Fruit fly (Drosophila melanogaster): ENCODE data around the gene mrn.
A peak's percentile ranks its signal among the peaks of the same experiment; 100 is the strongest.

Gene mrn

DNA sequence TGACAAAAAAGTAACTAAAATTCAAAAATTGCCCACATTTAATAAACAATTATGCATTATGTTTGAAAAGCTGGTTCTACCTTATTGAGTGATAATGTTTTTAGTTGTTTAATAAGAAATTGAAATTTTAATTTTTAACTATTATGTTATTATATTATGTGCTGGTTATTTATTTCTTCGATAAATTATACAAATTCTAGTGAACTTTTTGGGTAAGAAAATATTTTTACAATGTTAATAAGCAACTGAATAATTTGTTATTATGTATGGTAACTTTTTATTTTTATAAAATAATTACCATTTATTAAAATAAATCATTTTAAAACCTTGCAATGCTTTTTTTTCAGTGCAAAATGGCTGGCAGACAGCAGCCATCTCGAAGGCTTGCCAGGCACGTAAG lies 36.2 kb upstream of the mrn start (continued):
- TF ChIP-seq grau (tag; optimal IDR thresholded peaks at IDR 0.05), result peak; percentile 50
- no peak for TF ChIP-seq Dfd (GFP tag; optimal IDR thresholded peaks at IDR 0.05)
- peak in 1 of 2 experiments; percentile 44 for TF ChIP-seq Hr51 (GFP tag; optimal IDR thresholded peaks at IDR 0.05)
- TF ChIP-seq row (GFP tag; IDR thresholded peaks at IDR 0.05), result no peak
- TF ChIP-seq CG12391 (tag; optimal IDR thresholded peaks at IDR 0.05), result peak; percentile 30
- peak; percentile 31 for TF ChIP-seq CG1233 (GFP tag; optimal IDR thresholded peaks at IDR 0.05)
- TF ChIP-seq Nf-YC (tag; optimal IDR thresholded peaks at IDR 0.05), result peak; percentile 16
- TF ChIP-seq dmrt99B (tag; optimal IDR thresholded peaks at IDR 0.05), result peak; percentile 27
- TF ChIP-seq Dad (GFP tag; optimal IDR thresholded peaks at IDR 0.05), result no peak
- TF ChIP-seq CG9215 (GFP tag; IDR thresholded peaks at IDR 0.05), result no peak
- TF ChIP-seq zf30C (GFP tag; optimal IDR thresholded peaks at IDR 0.05), result no peak
- no peak for TF ChIP-seq Nf-YB (GFP tag; optimal IDR thresholded peaks at IDR 0.05)
- TF ChIP-seq nmo (GFP tag; optimal IDR thresholded peaks at IDR 0.05), result peak; percentile 14
- TF ChIP-seq Hey (tag; optimal IDR thresholded peaks at IDR 0.05), result no peak
- TF ChIP-seq sens (GFP tag), result no peak
- TF ChIP-seq phol (tag; optimal IDR thresholded peaks at IDR 0.05), result peak; percentile 19
- peak; percentile 59; the same call in 1 of the 3 replicates for TF ChIP-seq CG17361 (GFP tag; IDR thresholded peaks at IDR 0.05)
- TF ChIP-seq Meics (GFP tag; optimal IDR thresholded peaks at IDR 0.05), result peak; percentile 55
- TF ChIP-seq Oli (tag; optimal IDR thresholded peaks at IDR 0.05), result peak; percentile 6
- TF ChIP-seq CG9727 (GFP tag; optimal IDR thresholded peaks at IDR 0.05), result peak; percentile 39
- TF ChIP-seq CG12659 (GFP tag; optimal IDR thresholded peaks at IDR 0.05), result peak; percentile 17
- no peak for TF ChIP-seq CG2889 (GFP tag; IDR thresholded peaks at IDR 0.05)
- no peak for TF ChIP-seq CG13894 (tag; optimal IDR thresholded peaks at IDR 0.05)
- TF ChIP-seq CoRest (tag; optimal IDR thresholded peaks at IDR 0.05), result peak; percentile 46
- peak; percentile 44 for TF ChIP-seq CG7839 (tag; optimal IDR thresholded peaks at IDR 0.05)
- no peak for TF ChIP-seq CG34376 (GFP tag; optimal IDR thresholded peaks at IDR 0.05)
- TF ChIP-seq abd-A (tag; optimal IDR thresholded peaks at IDR 0.05), result no peak
- no peak for TF ChIP-seq CG6654 (GFP tag; optimal IDR thresholded peaks at IDR 0.05)

DNA sequence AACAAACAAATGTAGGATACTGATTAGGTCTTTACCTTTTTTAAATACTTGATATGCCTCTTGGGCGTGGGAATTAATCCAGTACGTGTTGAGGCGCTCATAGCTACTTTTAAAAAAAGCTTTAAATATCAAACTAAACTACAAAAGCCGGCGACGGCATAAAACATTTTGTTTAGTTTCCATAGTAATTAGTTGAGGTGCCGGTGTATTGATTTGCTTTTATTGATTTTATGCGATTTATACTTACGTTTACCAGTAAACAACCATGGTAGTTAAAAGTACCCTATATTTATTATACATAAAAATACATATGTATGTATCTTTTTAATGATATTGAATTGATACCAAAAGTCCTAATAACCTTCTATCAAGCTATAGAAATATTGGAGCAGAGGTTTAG lies 32.4 kb upstream of the mrn start, which contains the start of gene CG13449:
Gene CG13449 (minus strand): TSS at position 101 of the 400 bp plus-strand sequence.
- TF ChIP-seq Dp (GFP tag; optimal IDR thresholded peaks at IDR 0.05), result no peak
- TF ChIP-seq pum (GFP tag; optimal IDR thresholded peaks at IDR 0.05), result no peak
- TF ChIP-seq CG43689 (GFP tag; IDR thresholded peaks at IDR 0.05), result no peak
- TF ChIP-seq dm (GFP tag; optimal IDR thresholded peaks at IDR 0.05), result no peak
- no peak for TF ChIP-seq CG11723 (GFP tag; optimal IDR thresholded peaks at IDR 0.05)
- no peak for TF ChIP-seq CG2712 (tag; optimal IDR thresholded peaks at IDR 0.05)
- TF ChIP-seq br (optimal IDR thresholded peaks at IDR 0.05), result no peak

DNA sequence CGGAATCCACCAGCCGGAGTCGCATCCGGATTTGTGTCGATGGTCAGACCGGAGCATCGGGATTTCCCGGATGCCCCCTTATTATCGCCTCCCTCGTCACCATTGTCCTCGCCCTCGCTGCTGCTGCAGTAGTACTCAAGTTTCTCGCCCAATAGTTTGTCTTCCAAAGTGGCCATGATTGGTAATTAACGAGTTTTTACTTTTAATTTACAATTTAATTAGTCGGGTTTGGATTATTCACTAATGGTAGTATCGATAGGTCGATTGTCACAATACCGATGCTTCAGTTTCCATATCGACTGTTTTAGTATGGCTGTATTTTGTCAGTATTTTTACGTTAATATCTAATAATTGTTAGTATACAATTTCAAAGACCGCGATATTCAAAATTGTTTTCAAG lies 29.8 kb upstream of the mrn start, which contains the start of gene CG7650:
Gene CG7650 (minus strand): TSS at position 278 of the 400 bp plus-strand sequence.
- TF ChIP-seq sob (GFP tag; IDR thresholded peaks at IDR 0.05) (no peak), Scr (GFP tag; IDR thresholded peaks at IDR 0.05; ENCODE audit: partially characterized antibody) (peak; percentile 89), CG10267 (tag; optimal IDR thresholded peaks at IDR 0.05) (peak; percentile 74), usp (GFP tag; optimal IDR thresholded peaks at IDR 0.05) (no peak), ase (GFP tag; IDR thresholded peaks at IDR 0.05) (no peak), CG6813 (GFP tag; optimal IDR thresholded peaks at IDR 0.05) (no peak), MBD-R2 (GFP tag; IDR thresholded peaks at IDR 0.05) (peak; percentile 68), YL-1 (GFP tag; optimal IDR thresholded peaks at IDR 0.05) (peak; percentile 74), unc-4 (GFP tag; IDR thresholded peaks at IDR 0.05; ENCODE audit: partially characterized antibody) (peak; percentile 94), CG14710 (tag; optimal IDR thresholded peaks at IDR 0.05) (peak; percentile 64), CG16813 (GFP tag; IDR thresholded peaks at IDR 0.05; ENCODE audit: partially characterized antibody) (peak; percentile 77), Bgb (GFP tag; IDR thresholded peaks at IDR 0.05; ENCODE audit: partially characterized antibody) (peak; percentile 93), Dref (GFP tag; IDR thresholded peaks at IDR 0.05) (peak; percentile 91), CG9817 (tag; optimal IDR thresholded peaks at IDR 0.05) (no peak), klu (GFP tag; IDR thresholded peaks at IDR 0.05) (no peak), MESR4 (GFP tag; optimal IDR thresholded peaks at IDR 0.05) (peak; percentile 87)

All from whole organism, embryonic.